Worm (Caenorhabditis elegans) whole organism, L1 larva: ENCODE data around the gene ZK1055.4.
A peak's percentile ranks its signal among the peaks of the same experiment; 100 is the strongest.
"Not testable (repeated sequence)": the region's sequence is repeated elsewhere in the genome, so short reads cannot be mapped to it uniquely, and the experiment has no call there.

Source experiments
- C16A3.4 ChIP-seq: fragments of 150-350 bp; optimal IDR thresholded peaks from 2 replicates; lab custom pipeline; 2014; ENCODE audit warnings: missing biosample characterization, missing genetic modification characterization
- C34B4.2 ChIP-seq: sonication (generic microtip); optimal IDR thresholded peaks from 2 replicates; lab custom pipeline; 2017; ENCODE audit warnings: mild to moderate bottlenecking, missing genetic modification characterization, missing compliant biosample characterization
- F16B12.6 ChIP-seq: fragments of 150-350 bp; optimal IDR thresholded peaks from 2 replicates; lab custom pipeline; 2014; ENCODE audit warnings: missing biosample characterization, missing genetic modification characterization
- aha-1 ChIP-seq: fragments of 150-350 bp; optimal IDR thresholded peaks from 2 replicates; lab custom pipeline; 2014; ENCODE audit warnings: missing biosample characterization, missing genetic modification characterization
- alr-1 ChIP-seq: fragments of 200-800 bp; sonication (Bioruptor generic); optimal IDR thresholded peaks from 2 replicates; lab custom pipeline; 2018; ENCODE audit warnings: borderline replicate concordance, mild to moderate bottlenecking, missing genetic modification characterization, missing compliant biosample characterization
- ama-1 ChIP-seq: fragments of 150-350 bp; optimal IDR thresholded peaks from 2 replicates; lab custom pipeline; 2014
- blmp-1 ChIP-seq: fragments of 150-350 bp; optimal IDR thresholded peaks from 2 replicates; lab custom pipeline; 2014; ENCODE audit warnings: missing biosample characterization, missing genetic modification characterization
- ceh-63 ChIP-seq: fragments of 200-800 bp; sonication (Bioruptor generic); optimal IDR thresholded peaks from 2 replicates; lab custom pipeline; 2018; ENCODE audit warnings: mild to moderate bottlenecking, missing genetic modification characterization, missing compliant biosample characterization
- ceh-82 ChIP-seq, 3 experiments: fragments of 150-350 bp in 1 of 3; sonication (generic microtip) in 2 of 3; optimal IDR thresholded peaks; 2 replicates each; lab custom pipeline; 2014 to 2017; ENCODE audit warnings: missing biosample characterization in 3 of 3, missing genetic modification characterization in 3 of 3
- dpl-1 ChIP-seq, 3 experiments: fragments of 150-350 bp in 2 of 3; sonication (generic microtip) in 1 of 3; optimal IDR thresholded peaks; 2 replicates each; lab custom pipeline; 2014 to 2017; ENCODE audit warnings: missing biosample characterization in 3 of 3, missing genetic modification characterization in 3 of 3, missing genetic modification reagents in 3 of 3
- efl-1 ChIP-seq, 4 experiments: fragments of 150-350 bp; optimal IDR thresholded peaks in 3 of 4; peaks in 1 of 4; 1 replicate in 1 of 4; 2 replicates in 3 of 4; lab custom pipeline; 2014; ENCODE audit warnings: missing biosample characterization in 2 of 4, missing genetic modification characterization in 2 of 4, missing genetic modification reagents in 2 of 4
- efl-3 ChIP-seq: fragments of 200-800 bp; sonication (Bioruptor generic); optimal IDR thresholded peaks from 2 replicates; lab custom pipeline; 2018; ENCODE audit warnings: mild to moderate bottlenecking, missing genetic modification characterization, missing compliant biosample characterization
- egl-13 ChIP-seq: sonication (generic microtip); optimal IDR thresholded peaks from 2 replicates; lab custom pipeline; 2016; ENCODE audit warnings: missing genotype, missing genetic modification reagents, missing genetic modification characterization, missing compliant biosample characterization
- egl-27 ChIP-seq, 2 experiments: fragments of 150-350 bp in 1 of 2; sonication (generic microtip); optimal IDR thresholded peaks; 3 replicates each; lab custom pipeline; 2017 to 2018; ENCODE audit warnings: missing biosample characterization in 2 of 2, missing genetic modification characterization in 2 of 2, missing genetic modification reagents in 2 of 2
- elt-2 ChIP-seq: sonication (generic microtip); optimal IDR thresholded peaks from 2 replicates; lab custom pipeline; 2016; ENCODE audit warnings: missing genetic modification characterization, mild to moderate bottlenecking, inconsistent platforms, missing compliant biosample characterization, missing genetic modification reagents
- fkh-8 ChIP-seq: sonication (generic microtip); optimal IDR thresholded peaks from 2 replicates; lab custom pipeline; 2016; ENCODE audit warnings: mild to moderate bottlenecking, missing genetic modification characterization, missing compliant biosample characterization
- grh-1 ChIP-seq: fragments of 200-800 bp; sonication (Bioruptor generic); IDR thresholded peaks from 2 replicates; pipeline ENCODE4 v1.3.6; 2022; ENCODE audit warnings: missing genetic modification reagents, missing genetic modification characterization, missing compliant biosample characterization
- hlh-17 ChIP-seq: fragments of 200-800 bp; sonication (Bioruptor generic); optimal IDR thresholded peaks from 2 replicates; lab custom pipeline; 2018; ENCODE audit warnings: missing genetic modification characterization, mild to moderate bottlenecking, missing compliant biosample characterization, moderate library complexity, borderline replicate concordance
- hlh-4 ChIP-seq: sonication (generic microtip); optimal IDR thresholded peaks from 2 replicates; lab custom pipeline; 2016; ENCODE audit warnings: mild to moderate bottlenecking, missing genetic modification characterization, missing compliant biosample characterization
- jun-1 ChIP-seq: fragments of 150-350 bp; optimal IDR thresholded peaks from 2 replicates; lab custom pipeline; 2014; ENCODE audit warnings: missing biosample characterization, missing genetic modification reagents, missing genetic modification characterization
- lin-14 ChIP-seq: fragments of 200-800 bp; sonication (Bioruptor generic); optimal IDR thresholded peaks from 2 replicates; lab custom pipeline; 2018; ENCODE audit warnings: mild to moderate bottlenecking, missing genetic modification characterization, moderate library complexity, missing compliant biosample characterization
- lsy-2 ChIP-seq, 2 experiments: fragments of 150-350 bp; optimal IDR thresholded peaks; 2 replicates each; lab custom pipeline; 2014; ENCODE audit warnings: missing biosample characterization in 2 of 2, missing genetic modification characterization in 2 of 2
- mdl-1 ChIP-seq, 2 experiments: fragments of 150-350 bp; optimal IDR thresholded peaks; 2 replicates each; lab custom pipeline; 2014 to 2017; ENCODE audit warnings: missing biosample characterization in 2 of 2, missing genetic modification characterization in 2 of 2, inconsistent platforms in 1 of 2
- mef-2 ChIP-seq: fragments of 150-350 bp; optimal IDR thresholded peaks from 2 replicates; lab custom pipeline; 2014; ENCODE audit warnings: missing biosample characterization, missing genetic modification characterization
- nhr-11 ChIP-seq: fragments of 150-350 bp; optimal IDR thresholded peaks from 2 replicates; lab custom pipeline; 2014; ENCODE audit warnings: missing biosample characterization, missing genetic modification characterization
- nhr-20 ChIP-seq: sonication (generic microtip); optimal IDR thresholded peaks from 2 replicates; lab custom pipeline; 2016; ENCODE audit warnings: mild to moderate bottlenecking, missing genetic modification characterization, missing compliant biosample characterization
- nhr-71 ChIP-seq: sonication (generic microtip); optimal IDR thresholded peaks from 2 replicates; lab custom pipeline; 2016; ENCODE audit warnings: mild to moderate bottlenecking, missing genetic modification characterization, moderate library complexity, missing compliant biosample characterization
- nhr-76 ChIP-seq: sonication (generic microtip); optimal IDR thresholded peaks from 2 replicates; lab custom pipeline; 2017; ENCODE audit warnings: missing biosample characterization, missing genetic modification characterization
- nhr-77 ChIP-seq: fragments of 150-350 bp; optimal IDR thresholded peaks from 2 replicates; lab custom pipeline; 2014; ENCODE audit warnings: missing biosample characterization, missing genetic modification characterization
- nhr-85 ChIP-seq: sonication (generic microtip); peaks from one replicate; lab custom pipeline; 2016; ENCODE audit warnings: missing genetic modification characterization, inconsistent platforms, missing compliant biosample characterization
- pax-3 ChIP-seq: fragments of 200-800 bp; sonication (Bioruptor generic); optimal IDR thresholded peaks from 2 replicates; lab custom pipeline; 2018; ENCODE audit warnings: mild to moderate bottlenecking, missing genetic modification characterization, moderate library complexity, missing compliant biosample characterization
- pqm-1 ChIP-seq: sonication (generic microtip); optimal IDR thresholded peaks from 3 replicates; lab custom pipeline; 2017; ENCODE audit warnings: missing biosample characterization, missing genetic modification characterization
- snpc-4 ChIP-seq: fragments of 150-350 bp; optimal IDR thresholded peaks from 2 replicates; lab custom pipeline; 2014; ENCODE audit warnings: missing biosample characterization, missing genetic modification characterization
- snu-23 ChIP-seq: sonication (generic microtip); optimal IDR thresholded peaks from 2 replicates; lab custom pipeline; 2016; ENCODE audit warnings: missing genetic modification characterization, missing compliant biosample characterization
- tbx-2 ChIP-seq: sonication (generic microtip); optimal IDR thresholded peaks from 2 replicates; lab custom pipeline; 2016; ENCODE audit warnings: missing genetic modification characterization, missing compliant biosample characterization
- unc-30 ChIP-seq: sonication (generic microtip); optimal IDR thresholded peaks from 2 replicates; lab custom pipeline; 2017; ENCODE audit warnings: missing biosample characterization, missing genetic modification characterization
- unc-62 ChIP-seq: fragments of 150-350 bp; optimal IDR thresholded peaks from 2 replicates; lab custom pipeline; 2014; ENCODE audit warnings: missing biosample characterization, missing genetic modification reagents, missing genetic modification characterization
- unc-86 ChIP-seq: sonication (generic microtip); optimal IDR thresholded peaks from 2 replicates; lab custom pipeline; 2016; ENCODE audit warnings: missing genetic modification characterization, missing compliant biosample characterization
- vab-15 ChIP-seq: sonication (generic microtip); optimal IDR thresholded peaks from 2 replicates; lab custom pipeline; 2017; ENCODE audit warnings: missing genotype, mild to moderate bottlenecking, missing genetic modification characterization, missing compliant biosample characterization
- zip-4 ChIP-seq: fragments of 200-800 bp; sonication (Bioruptor generic); optimal IDR thresholded peaks from 2 replicates; lab custom pipeline; 2018; ENCODE audit warnings: mild to moderate bottlenecking, missing genetic modification characterization, moderate library complexity, missing compliant biosample characterization

ZK1055.4 gene

DNA sequence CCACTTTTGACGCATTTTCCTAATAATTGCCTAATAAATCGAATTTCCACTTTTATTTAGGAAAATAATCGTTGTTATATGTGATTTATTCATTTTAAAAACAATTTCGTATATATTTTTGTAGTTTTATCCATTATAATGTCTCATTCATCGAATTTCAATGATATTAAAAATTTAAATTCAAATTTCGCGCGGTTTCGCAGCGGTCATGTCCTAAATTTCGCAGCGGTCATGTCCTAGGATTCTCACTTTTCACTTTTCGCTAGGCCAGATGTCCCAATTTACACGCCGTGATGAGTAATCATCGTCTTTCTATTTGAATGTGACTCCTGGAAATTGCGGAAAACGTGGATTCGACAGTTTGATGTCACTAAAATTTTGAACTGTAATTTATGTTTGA lies at the start of gene ZK1055.4:
TSS of gene ZK1055.4 (plus strand) at position 301 of the 400 bp plus-strand sequence.
- TF ChIP-seq blmp-1 (tag; lab: Kevin White, UChicago): peak; percentile 44
- TF ChIP-seq dpl-1 (GFP tag; optimal IDR thresholded peaks at IDR 0.05; lab: Kevin White, UChicago): peak in 1 of 3 experiments; percentile 4
- not testable (repeated sequence) for TF ChIP-seq efl-1 (optimal IDR thresholded peaks at IDR 0.05; lab: Kevin White, UChicago)
- TF ChIP-seq efl-1 (GFP tag; optimal IDR thresholded peaks at IDR 0.05 in 1 of 2; lab: Kevin White, UChicago): peak in 1 of 2 experiments; percentile 17

DNA sequence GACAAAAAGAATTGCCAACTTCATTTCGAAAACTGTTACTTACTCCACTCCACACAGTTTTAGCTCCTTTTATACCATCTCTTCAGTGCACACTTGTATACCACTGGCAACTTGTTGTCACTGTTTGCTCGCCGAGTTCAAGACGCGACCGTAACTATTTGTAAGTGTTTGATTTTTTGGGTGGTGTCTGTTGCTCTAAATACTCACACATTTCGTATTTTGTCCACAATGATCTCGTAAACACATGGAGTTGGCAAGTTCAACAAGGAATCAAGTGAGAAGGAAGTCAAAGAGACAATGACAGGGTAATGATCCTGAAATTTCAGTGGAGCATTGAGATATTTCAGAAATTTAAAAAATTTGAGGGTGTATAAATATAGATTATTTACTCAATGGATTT lies 48.8 kb upstream of the ZK1055.4 start, which contains the start of gene hpo-26:
TSS of gene hpo-26 (minus strand) at position 31 of the 400 bp plus-strand sequence.
- TF ChIP-seq fkh-8 (tag; lab: Kevin White, UChicago) (no peak), ceh-82 (tag; optimal IDR thresholded peaks at IDR 0.05; lab: Kevin White, UChicago) (peak in 1 of 3 experiments; percentile 12), elt-2 (tag; lab: Kevin White, UChicago) (no peak), jun-1 (no peak), vab-15 (tag; lab: Kevin White, UChicago) (no peak), mef-2 (tag; lab: Kevin White, UChicago) (no peak), F16B12.6 (no peak), tbx-2 (tag; lab: Kevin White, UChicago) (no peak), hlh-17 (GFP tag; lab: Kevin White, UChicago) (no peak), snpc-4 (tag; lab: Kevin White, UChicago) (no peak), nhr-85 (tag; lab: Kevin White, UChicago) (no peak), pax-3 (tag; lab: Kevin White, UChicago) (no peak), hlh-4 (no peak), C16A3.4 (tag; lab: Kevin White, UChicago) (no peak), snu-23 (GFP tag; lab: Kevin White, UChicago) (no peak), aha-1 (no peak), grh-1 (GFP tag; lab: Robert Waterston, UW) (no peak), nhr-76 (no peak), ceh-63 (GFP tag; lab: Kevin White, UChicago) (no peak), egl-13 (tag; lab: Kevin White, UChicago) (no peak), unc-86 (tag; lab: Kevin White, UChicago) (no peak), nhr-71 (peak; percentile 21), mdl-1 (tag; optimal IDR thresholded peaks at IDR 0.05; lab: Kevin White, UChicago) (no peak), efl-1 (optimal IDR thresholded peaks at IDR 0.05; lab: Kevin White, UChicago) (no peak), efl-1 (GFP tag; optimal IDR thresholded peaks at IDR 0.05 in 1 of 2; lab: Kevin White, UChicago) (no peak), C34B4.2 (tag; lab: Kevin White, UChicago) (no peak), pqm-1 (tag; lab: Kevin White, UChicago) (no peak), nhr-11 (no peak), alr-1 (tag; lab: Kevin White, UChicago) (no peak), lin-14 (GFP tag; lab: Kevin White, UChicago) (peak; percentile 15), ama-1 (no peak), nhr-20 (no peak), blmp-1 (tag; lab: Kevin White, UChicago) (no peak), unc-62 (GFP tag; lab: Kevin White, UChicago) (no peak), efl-3 (GFP tag; lab: Kevin White, UChicago) (no peak), egl-27 (tag; optimal IDR thresholded peaks at IDR 0.05; lab: Kevin White, UChicago) (no peak), nhr-77 (tag; lab: Kevin White, UChicago) (peak; percentile 81), zip-4 (GFP tag; lab: Kevin White, UChicago) (no peak), unc-30 (no peak), lsy-2 (tag; optimal IDR thresholded peaks at IDR 0.05; lab: Kevin White, UChicago) (peak in 1 of 2 experiments; percentile 9)
